Worm (Caenorhabditis elegans) whole organism, L1 larva: ENCODE measurements around the gene R11H6.5.

Source experiments
- C04F5.9 ChIP-seq: sonication (generic microtip); optimal IDR thresholded peaks from 2 replicates; lab custom pipeline; 2016; ENCODE audit warnings: missing genetic modification characterization, missing compliant biosample characterization
- C34B4.2 ChIP-seq: sonication (generic microtip); optimal IDR thresholded peaks from 2 replicates; lab custom pipeline; 2017; ENCODE audit warnings: mild to moderate bottlenecking, missing genetic modification characterization, missing compliant biosample characterization
- F16B12.6 ChIP-seq: fragments of 150-350 bp; optimal IDR thresholded peaks from 2 replicates; lab custom pipeline; 2014; ENCODE audit warnings: missing biosample characterization, missing genetic modification characterization
- aha-1 ChIP-seq: fragments of 150-350 bp; optimal IDR thresholded peaks from 2 replicates; lab custom pipeline; 2014; ENCODE audit warnings: missing biosample characterization, missing genetic modification characterization
- alr-1 ChIP-seq: fragments of 200-800 bp; sonication (Bioruptor generic); optimal IDR thresholded peaks from 2 replicates; lab custom pipeline; 2018; ENCODE audit warnings: borderline replicate concordance, mild to moderate bottlenecking, missing genetic modification characterization, missing compliant biosample characterization
- aly-2 ChIP-seq: fragments of 150-350 bp; optimal IDR thresholded peaks from 2 replicates; lab custom pipeline; 2014; ENCODE audit warnings: missing biosample characterization, missing genetic modification characterization
- ama-1 ChIP-seq: fragments of 150-350 bp; optimal IDR thresholded peaks from 2 replicates; lab custom pipeline; 2014
- blmp-1 ChIP-seq: fragments of 150-350 bp; optimal IDR thresholded peaks from 2 replicates; lab custom pipeline; 2014; ENCODE audit warnings: missing biosample characterization, missing genetic modification characterization
- ceh-8 ChIP-seq: fragments of 200-800 bp; sonication (Bioruptor generic); optimal IDR thresholded peaks from 2 replicates; lab custom pipeline; 2018; ENCODE audit warnings: mild to moderate bottlenecking, missing genetic modification characterization, moderate library complexity, missing compliant biosample characterization
- dpl-1 ChIP-seq, 3 experiments: fragments of 150-350 bp in 2 of 3; sonication (generic microtip) in 1 of 3; optimal IDR thresholded peaks; 2 replicates each; lab custom pipeline; 2014 to 2017; ENCODE audit warnings: missing biosample characterization in 3 of 3, missing genetic modification characterization in 3 of 3, missing genetic modification reagents in 3 of 3
- dsc-1 ChIP-seq: sonication (generic microtip); optimal IDR thresholded peaks from 2 replicates; lab custom pipeline; 2016; ENCODE audit warnings: mild to moderate bottlenecking, missing genetic modification characterization, missing compliant biosample characterization
- efl-1 ChIP-seq, 4 experiments: fragments of 150-350 bp; optimal IDR thresholded peaks in 3 of 4; peaks in 1 of 4; 1 replicate in 1 of 4; 2 replicates in 3 of 4; lab custom pipeline; 2014; ENCODE audit warnings: missing biosample characterization in 2 of 4, missing genetic modification characterization in 2 of 4, missing genetic modification reagents in 2 of 4
- efl-3 ChIP-seq: fragments of 200-800 bp; sonication (Bioruptor generic); optimal IDR thresholded peaks from 2 replicates; lab custom pipeline; 2018; ENCODE audit warnings: mild to moderate bottlenecking, missing genetic modification characterization, missing compliant biosample characterization
- elt-3 ChIP-seq, 6 experiments: fragments of 150-350 bp in 1 of 6; sonication (generic microtip); optimal IDR thresholded peaks; 2 replicates each; lab custom pipeline; 2017 to 2018; ENCODE audit warnings: missing biosample characterization in 6 of 6, missing genetic modification characterization in 6 of 6, inconsistent platforms in 1 of 6
- fkh-10 ChIP-seq: sonication (generic microtip); optimal IDR thresholded peaks from 2 replicates; lab custom pipeline; 2017; ENCODE audit warnings: missing biosample characterization, missing genetic modification reagents, missing genetic modification characterization
- fkh-4 ChIP-seq: sonication (generic microtip); optimal IDR thresholded peaks from 2 replicates; lab custom pipeline; 2016; ENCODE audit warnings: missing compliant biosample characterization, missing genetic modification characterization, borderline replicate concordance
- fkh-8 ChIP-seq: sonication (generic microtip); optimal IDR thresholded peaks from 2 replicates; lab custom pipeline; 2016; ENCODE audit warnings: mild to moderate bottlenecking, missing genetic modification characterization, missing compliant biosample characterization
- grh-1 ChIP-seq: fragments of 200-800 bp; sonication (Bioruptor generic); IDR thresholded peaks from 2 replicates; pipeline ENCODE4 v1.3.6; 2022; ENCODE audit warnings: missing genetic modification reagents, missing genetic modification characterization, missing compliant biosample characterization
- irx-1 ChIP-seq: sonication (generic microtip); optimal IDR thresholded peaks from 2 replicates; lab custom pipeline; 2016; ENCODE audit warnings: missing genetic modification characterization, missing compliant biosample characterization
- isw-1 ChIP-seq: fragments of 200-800 bp; sonication (Bioruptor generic); IDR thresholded peaks from 2 replicates; pipeline ENCODE4 v1.3.6; 2022; ENCODE audit warnings: missing genetic modification characterization, missing compliant biosample characterization
- lin-14 ChIP-seq: fragments of 200-800 bp; sonication (Bioruptor generic); optimal IDR thresholded peaks from 2 replicates; lab custom pipeline; 2018; ENCODE audit warnings: mild to moderate bottlenecking, missing genetic modification characterization, moderate library complexity, missing compliant biosample characterization
- lin-15B ChIP-seq: fragments of 150-350 bp; sonication (generic microtip); optimal IDR thresholded peaks from 3 replicates; lab custom pipeline; 2014; ENCODE audit warnings: missing biosample characterization, missing genetic modification characterization
- lin-35 ChIP-seq, 2 experiments: fragments of 150-350 bp; optimal IDR thresholded peaks; 2 replicates each; lab custom pipeline; 2014; ENCODE audit warnings: missing biosample characterization in 2 of 2, missing genetic modification characterization in 2 of 2, missing genetic modification reagents in 2 of 2
- lir-3 ChIP-seq: sonication (generic microtip); optimal IDR thresholded peaks from 2 replicates; lab custom pipeline; 2016; ENCODE audit warnings: mild to moderate bottlenecking, missing genetic modification characterization, moderate library complexity, missing compliant biosample characterization; ENCODE audit not compliant: poor library complexity
- lsy-2 ChIP-seq, 2 experiments: fragments of 150-350 bp; optimal IDR thresholded peaks; 2 replicates each; lab custom pipeline; 2014; ENCODE audit warnings: missing biosample characterization in 2 of 2, missing genetic modification characterization in 2 of 2
- mef-2 ChIP-seq: fragments of 150-350 bp; optimal IDR thresholded peaks from 2 replicates; lab custom pipeline; 2014; ENCODE audit warnings: missing biosample characterization, missing genetic modification characterization
- nhr-20 ChIP-seq: sonication (generic microtip); optimal IDR thresholded peaks from 2 replicates; lab custom pipeline; 2016; ENCODE audit warnings: mild to moderate bottlenecking, missing genetic modification characterization, missing compliant biosample characterization
- nhr-28 ChIP-seq: fragments of 150-350 bp; optimal IDR thresholded peaks from 2 replicates; lab custom pipeline; 2014; ENCODE audit warnings: missing biosample characterization, missing genetic modification characterization
- nhr-47 ChIP-seq: sonication (generic microtip); optimal IDR thresholded peaks from 2 replicates; lab custom pipeline; 2016; ENCODE audit warnings: mild to moderate bottlenecking, missing genetic modification characterization, moderate library complexity, missing compliant biosample characterization
- nhr-71 ChIP-seq: sonication (generic microtip); optimal IDR thresholded peaks from 2 replicates; lab custom pipeline; 2016; ENCODE audit warnings: mild to moderate bottlenecking, missing genetic modification characterization, moderate library complexity, missing compliant biosample characterization
- nhr-77 ChIP-seq: fragments of 150-350 bp; optimal IDR thresholded peaks from 2 replicates; lab custom pipeline; 2014; ENCODE audit warnings: missing biosample characterization, missing genetic modification characterization
- nhr-84 ChIP-seq: sonication (generic microtip); optimal IDR thresholded peaks from 2 replicates; lab custom pipeline; 2017; ENCODE audit warnings: missing biosample characterization, missing genetic modification characterization
- nhr-85 ChIP-seq: sonication (generic microtip); peaks from one replicate; lab custom pipeline; 2016; ENCODE audit warnings: missing genetic modification characterization, inconsistent platforms, missing compliant biosample characterization
- pax-3 ChIP-seq: fragments of 200-800 bp; sonication (Bioruptor generic); optimal IDR thresholded peaks from 2 replicates; lab custom pipeline; 2018; ENCODE audit warnings: mild to moderate bottlenecking, missing genetic modification characterization, moderate library complexity, missing compliant biosample characterization
- pqm-1 ChIP-seq: sonication (generic microtip); optimal IDR thresholded peaks from 3 replicates; lab custom pipeline; 2017; ENCODE audit warnings: missing biosample characterization, missing genetic modification characterization
- skn-1 ChIP-seq: fragments of 150-350 bp; optimal IDR thresholded peaks from 2 replicates; lab custom pipeline; 2014; ENCODE audit warnings: missing biosample characterization, missing genetic modification characterization
- sox-4 ChIP-seq: sonication (generic microtip); optimal IDR thresholded peaks from 2 replicates; lab custom pipeline; 2016; ENCODE audit warnings: missing genetic modification characterization, missing compliant biosample characterization
- sptf-1 ChIP-seq: fragments of 150-350 bp; optimal IDR thresholded peaks from 2 replicates; lab custom pipeline; 2014; ENCODE audit warnings: missing biosample characterization, missing genetic modification characterization
- swsn-7 ChIP-seq: sonication (generic microtip); optimal IDR thresholded peaks from 2 replicates; lab custom pipeline; 2016; ENCODE audit warnings: missing genetic modification characterization, missing compliant biosample characterization
- tbx-2 ChIP-seq: sonication (generic microtip); optimal IDR thresholded peaks from 2 replicates; lab custom pipeline; 2016; ENCODE audit warnings: missing genetic modification characterization, missing compliant biosample characterization
- unc-130 ChIP-seq: fragments of 150-350 bp; optimal IDR thresholded peaks from 2 replicates; lab custom pipeline; 2017; ENCODE audit warnings: missing biosample characterization, missing genetic modification characterization, inconsistent platforms
- unc-30 ChIP-seq: sonication (generic microtip); optimal IDR thresholded peaks from 2 replicates; lab custom pipeline; 2017; ENCODE audit warnings: missing biosample characterization, missing genetic modification characterization
- unc-62 ChIP-seq: fragments of 150-350 bp; optimal IDR thresholded peaks from 2 replicates; lab custom pipeline; 2014; ENCODE audit warnings: missing biosample characterization, missing genetic modification reagents, missing genetic modification characterization
- unc-86 ChIP-seq: sonication (generic microtip); optimal IDR thresholded peaks from 2 replicates; lab custom pipeline; 2016; ENCODE audit warnings: missing genetic modification characterization, missing compliant biosample characterization
- unc-98 ChIP-seq: fragments of 200-800 bp; sonication (Bioruptor generic); IDR thresholded peaks from 2 replicates; pipeline ENCODE4 v1.3.6; 2022; ENCODE audit warnings: missing genetic modification characterization, missing compliant biosample characterization
- xbp-1 ChIP-seq: sonication (generic microtip); optimal IDR thresholded peaks from 2 replicates; lab custom pipeline; 2016; ENCODE audit warnings: missing genetic modification characterization, missing compliant biosample characterization
- zag-1 ChIP-seq: fragments of 150-350 bp; optimal IDR thresholded peaks from 2 replicates; lab custom pipeline; 2014; ENCODE audit warnings: missing biosample characterization, missing genetic modification characterization
- ztf-11 ChIP-seq, 2 experiments: sonication (generic microtip); optimal IDR thresholded peaks; 2 replicates each; lab custom pipeline; 2016 to 2017; ENCODE audit warnings: missing genetic modification characterization in 2 of 2, missing biosample characterization in 1 of 2, missing compliant biosample characterization in 1 of 2

R11H6.5 gene

DNA sequence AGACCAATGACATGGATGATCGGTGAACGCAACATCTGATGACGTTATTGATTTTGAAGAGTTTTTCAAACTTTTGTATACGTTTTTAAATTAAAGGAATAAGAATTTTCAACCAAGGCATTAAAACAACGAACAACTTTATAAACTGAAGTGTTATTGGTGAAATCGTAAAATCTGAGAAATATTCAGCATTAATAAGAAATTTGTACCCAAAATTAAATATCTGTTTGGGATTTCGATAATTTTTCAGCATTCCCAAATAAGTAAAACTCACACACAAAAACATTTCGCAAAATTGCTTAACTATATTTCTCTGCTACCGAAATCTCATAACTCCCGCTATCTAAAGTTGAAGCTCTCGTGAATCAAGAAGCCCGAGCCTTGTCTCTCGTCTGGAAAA lies 47.6 kb upstream of the R11H6.5 start:
- no peak for TF ChIP-seq fkh-10 (GFP tag; lab: Kevin White, UChicago)
- no peak for TF ChIP-seq pax-3 (tag; lab: Kevin White, UChicago)
- no peak for TF ChIP-seq xbp-1 (tag; lab: Kevin White, UChicago)
- TF ChIP-seq efl-1 (optimal IDR thresholded peaks at IDR 0.05; lab: Kevin White, UChicago): no peak
- peak in 1 of 2 experiments; percentile 17 for TF ChIP-seq efl-1 (GFP tag; optimal IDR thresholded peaks at IDR 0.05 in 1 of 2; lab: Kevin White, UChicago)
- no peak for TF ChIP-seq nhr-77 (tag; lab: Kevin White, UChicago)
- no peak for TF ChIP-seq unc-86 (tag; lab: Kevin White, UChicago)
- TF ChIP-seq fkh-8 (tag; lab: Kevin White, UChicago): no peak
- TF ChIP-seq, all 84 proteins: peak for 1

DNA sequence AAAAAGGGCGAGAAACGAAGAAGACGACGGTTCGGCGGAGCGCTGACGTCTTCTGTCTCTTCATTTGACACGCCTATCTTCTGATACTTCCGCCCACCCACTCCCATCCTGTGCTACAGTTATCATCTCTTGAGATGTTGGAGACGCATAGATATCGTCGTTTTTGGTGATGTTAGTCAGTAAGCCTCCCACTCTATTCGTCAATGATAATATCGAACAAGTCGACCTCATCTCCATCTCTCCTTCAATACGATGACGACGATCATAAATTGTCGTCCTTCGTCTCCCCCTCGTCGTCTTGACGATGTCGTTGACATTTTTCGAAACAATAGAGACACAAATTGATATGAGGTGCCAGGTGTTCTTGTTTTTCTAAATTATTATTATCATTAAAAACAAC lies 46.1 kb upstream of the R11H6.5 start, which contains the start of gene slc-25A29:
TSS of gene slc-25A29 (minus strand) at position 45 of the 400 bp plus-strand sequence.
- TF ChIP-seq grh-1 (GFP tag; lab: Robert Waterston, UW) (no peak), nhr-47 (tag; lab: Kevin White, UChicago) (no peak), blmp-1 (peak; percentile 57), nhr-77 (tag; lab: Kevin White, UChicago) (no peak), nhr-28 (no peak), zag-1 (tag; lab: Kevin White, UChicago) (no peak), aly-2 (tag; lab: Kevin White, UChicago) (no peak), skn-1 (tag; lab: Kevin White, UChicago) (no peak), lin-15B (tag; lab: Kevin White, UChicago) (no peak), unc-130 (no peak), unc-62 (no peak), C34B4.2 (tag; lab: Kevin White, UChicago) (no peak), elt-3 (tag; optimal IDR thresholded peaks at IDR 0.05; lab: Kevin White, UChicago) (peak in 2 of 6 experiments; percentile 2 to 41), pqm-1 (no peak), dpl-1 (GFP tag; optimal IDR thresholded peaks at IDR 0.05; lab: Kevin White, UChicago) (no peak), unc-30 (tag; lab: Kevin White, UChicago) (no peak), nhr-20 (tag; lab: Kevin White, UChicago) (peak; percentile 6), lir-3 (tag; lab: Kevin White, UChicago) (no peak), aha-1 (no peak), nhr-71 (tag; lab: Kevin White, UChicago) (peak; percentile 9), ceh-8 (no peak), dsc-1 (no peak), lsy-2 (tag; optimal IDR thresholded peaks at IDR 0.05; lab: Kevin White, UChicago) (no peak), unc-98 (GFP tag; lab: Robert Waterston, UW) (no peak), mef-2 (tag; lab: Kevin White, UChicago) (no peak), sptf-1 (tag; lab: Kevin White, UChicago) (no peak), swsn-7 (tag; lab: Kevin White, UChicago) (no peak), alr-1 (no peak), F16B12.6 (tag; lab: Kevin White, UChicago) (no peak), efl-1 (optimal IDR thresholded peaks at IDR 0.05; lab: Kevin White, UChicago) (no peak), efl-1 (GFP tag; optimal IDR thresholded peaks at IDR 0.05 in 1 of 2; lab: Kevin White, UChicago) (peak in 1 of 2 experiments; percentile 79), fkh-4 (tag; lab: Kevin White, UChicago) (no peak), tbx-2 (tag; lab: Kevin White, UChicago) (no peak), nhr-85 (tag; lab: Kevin White, UChicago) (peak; percentile 28), ztf-11 (tag; optimal IDR thresholded peaks at IDR 0.05; lab: Kevin White, UChicago) (no peak), C04F5.9 (tag; lab: Kevin White, UChicago) (no peak), lin-35 (GFP tag; optimal IDR thresholded peaks at IDR 0.05; lab: Kevin White, UChicago) (no peak), sox-4 (no peak), ama-1 (lab: Kevin White, UChicago) (no peak), efl-3 (GFP tag; lab: Kevin White, UChicago) (no peak), lin-14 (GFP tag; lab: Kevin White, UChicago) (peak; percentile 15), irx-1 (tag; lab: Kevin White, UChicago) (no peak), nhr-84 (tag; lab: Kevin White, UChicago) (no peak), isw-1 (GFP tag; lab: Robert Waterston, UW) (no peak), unc-86 (tag; lab: Kevin White, UChicago) (no peak)
